Fruit fly (Drosophila melanogaster) whole organism, embryonic: ENCODE measurements around the gene alphaTub84B.
A peak's percentile ranks its signal among the peaks of the same experiment; 100 is the strongest.

ENCODE experiments used
- Bgb ChIP-seq: fragments of 200-800 bp; sonication (Bioruptor generic); IDR thresholded peaks from 2 replicates; pipeline ENCODE4 v1.3.6; 2022; ENCODE audit warnings: missing biosample characterization, missing genetic modification characterization; ENCODE audit not compliant: partially characterized antibody
- CG10366 ChIP-seq: fragments of 200-800 bp; sonication (Bioruptor generic); IDR thresholded peaks from 2 replicates; pipeline ENCODE4 v1.3.6; 2022; ENCODE audit warnings: missing biosample characterization, missing genetic modification characterization
- CG10654 ChIP-seq: fragments of 200-800 bp; sonication (Bioruptor generic); optimal IDR thresholded peaks from 2 replicates; lab custom pipeline; 2016; ENCODE audit warnings: missing biosample characterization, missing genetic modification characterization
- CG11723 ChIP-seq: fragments of 200-800 bp; sonication (Bioruptor generic); optimal IDR thresholded peaks from 2 replicates; lab custom pipeline; 2017; ENCODE audit warnings: missing biosample characterization, mild to moderate bottlenecking, missing genetic modification characterization
- CG12219 ChIP-seq: fragments of 200-800 bp; sonication (Bioruptor generic); optimal IDR thresholded peaks from 3 replicates; lab custom pipeline; 2018; ENCODE audit warnings: missing biosample characterization, mild to moderate bottlenecking, missing genetic modification characterization
- CG12236 ChIP-seq: fragments of 200-800 bp; sonication (Bioruptor generic); optimal IDR thresholded peaks from 2 replicates; lab custom pipeline; 2016; ENCODE audit warnings: missing biosample characterization, missing genetic modification characterization
- CG1792 ChIP-seq: fragments of 200-800 bp; sonication (Bioruptor generic); optimal IDR thresholded peaks from 2 replicates; lab custom pipeline; 2016; ENCODE audit warnings: missing biosample characterization, missing genetic modification characterization
- CG31224 ChIP-seq: fragments of 200-800 bp; sonication (Bioruptor generic); IDR thresholded peaks from 2 replicates; pipeline ENCODE4 v1.3.6; 2022; ENCODE audit warnings: missing biosample characterization, missing genetic modification characterization
- CG31441 ChIP-seq: fragments of 200-800 bp; sonication (Bioruptor generic); IDR thresholded peaks from 2 replicates; pipeline ENCODE4 v1.3.6; 2022; ENCODE audit warnings: missing biosample characterization, missing genetic modification characterization
- CG32772 ChIP-seq: fragments of 200-800 bp; sonication (Bioruptor generic); IDR thresholded peaks from 2 replicates; pipeline ENCODE4 v1.3.6; 2022; ENCODE audit warnings: missing biosample characterization, missing genetic modification characterization
- CG33213 ChIP-seq: fragments of 200-800 bp; sonication (Bioruptor generic); optimal IDR thresholded peaks from 3 replicates; lab custom pipeline; 2016; ENCODE audit warnings: missing biosample characterization, missing genetic modification characterization
- CG34376 ChIP-seq: fragments of 200-800 bp; sonication (Bioruptor generic); optimal IDR thresholded peaks from 2 replicates; lab custom pipeline; 2018; ENCODE audit warnings: missing biosample characterization, mild to moderate bottlenecking, missing genetic modification characterization
- CG42726 ChIP-seq: fragments of 200-800 bp; sonication (Bioruptor generic); IDR thresholded peaks from 2 replicates; pipeline ENCODE4 v1.3.6; 2022; ENCODE audit warnings: missing biosample characterization, missing genetic modification characterization; ENCODE audit not compliant: partially characterized antibody
- CG4424 ChIP-seq: fragments of 200-800 bp; sonication (Bioruptor generic); optimal IDR thresholded peaks from 3 replicates; lab custom pipeline; 2016; ENCODE audit warnings: missing biosample characterization, missing genetic modification characterization
- CG5180 ChIP-seq: fragments of 200-800 bp; sonication (Bioruptor generic); optimal IDR thresholded peaks from 3 replicates; lab custom pipeline; 2017; ENCODE audit warnings: missing biosample characterization, missing genetic modification characterization, mild to moderate bottlenecking, moderate library complexity, missing genetic modification reagents
- CG6272 ChIP-seq: fragments of 200-800 bp; sonication (Bioruptor generic); IDR thresholded peaks from 2 replicates; pipeline ENCODE4 v1.3.6; 2022; ENCODE audit warnings: missing biosample characterization, missing genetic modification characterization
- CG6683 ChIP-seq: fragments of 200-800 bp; sonication (Bioruptor generic); optimal IDR thresholded peaks from 2 replicates; lab custom pipeline; 2017; ENCODE audit warnings: missing biosample characterization, mild to moderate bottlenecking, missing genetic modification characterization, missing genetic modification reagents
- CG6689 ChIP-seq: fragments of 200-800 bp; sonication (Bioruptor generic); IDR thresholded peaks from 2 replicates; pipeline ENCODE4 v1.3.6; 2022; ENCODE audit warnings: missing biosample characterization, missing genetic modification characterization
- CG7357 ChIP-seq: fragments of 200-800 bp; sonication (Bioruptor generic); IDR thresholded peaks from 3 replicates; pipeline ENCODE4 v1.3.6; 2022; ENCODE audit warnings: missing biosample characterization, missing genetic modification characterization
- CG9797 ChIP-seq: fragments of 200-800 bp; sonication (Bioruptor generic); optimal IDR thresholded peaks from 3 replicates; lab custom pipeline; 2018; ENCODE audit warnings: missing biosample characterization, mild to moderate bottlenecking, missing genetic modification characterization
- CG9876 ChIP-seq: fragments of 200-800 bp; sonication (Bioruptor generic); optimal IDR thresholded peaks from 2 replicates; lab custom pipeline; 2016; ENCODE audit warnings: missing biosample characterization, missing genetic modification characterization
- CG9932 ChIP-seq: fragments of 200-800 bp; sonication (Bioruptor generic); IDR thresholded peaks from 2 replicates; pipeline ENCODE4 v1.3.6; 2022; ENCODE audit warnings: missing biosample characterization, missing genetic modification characterization
- Chrac-16 ChIP-seq: fragments of 200-800 bp; sonication (Bioruptor generic); optimal IDR thresholded peaks from 3 replicates; lab custom pipeline; 2016; ENCODE audit warnings: missing biosample characterization, missing genetic modification characterization
- Doc3 ChIP-seq: fragments of 200-800 bp; sonication (Bioruptor generic); IDR thresholded peaks from 3 replicates; pipeline ENCODE4 v1.3.6; 2022; ENCODE audit warnings: missing biosample characterization, missing genetic modification characterization; ENCODE audit not compliant: partially characterized antibody
- H2.0 ChIP-seq: fragments of 200-800 bp; sonication (Bioruptor generic); IDR thresholded peaks from 2 replicates; pipeline ENCODE4 v1.3.6; 2022; ENCODE audit warnings: missing biosample characterization, missing genetic modification characterization
- HLH54F ChIP-seq: fragments of 200-800 bp; sonication (Bioruptor generic); optimal IDR thresholded peaks from 3 replicates; lab custom pipeline; 2016; ENCODE audit warnings: missing biosample characterization, missing genetic modification characterization
- Mrtf ChIP-seq: fragments of 200-800 bp; sonication (Bioruptor generic); IDR thresholded peaks from 3 replicates; pipeline ENCODE4 v1.3.6; 2022; ENCODE audit warnings: missing biosample characterization, missing genetic modification characterization
- NK7.1 ChIP-seq: fragments of 200-800 bp; sonication (Bioruptor generic); optimal IDR thresholded peaks from 3 replicates; lab custom pipeline; 2016; ENCODE audit warnings: missing biosample characterization, missing genetic modification characterization
- NfI ChIP-seq: fragments of 200-800 bp; sonication (Bioruptor generic); optimal IDR thresholded peaks from 3 replicates; lab custom pipeline; 2018; ENCODE audit warnings: missing biosample characterization, mild to moderate bottlenecking, missing genetic modification characterization, moderate library complexity
- Oaz ChIP-seq: fragments of 200-800 bp; sonication (Bioruptor generic); IDR thresholded peaks from 2 replicates; pipeline ENCODE4 v1.3.6; 2022; ENCODE audit warnings: missing biosample characterization, missing genetic modification characterization
- Oli ChIP-seq: fragments of 200-800 bp; sonication (Bioruptor generic); optimal IDR thresholded peaks from 2 replicates; lab custom pipeline; 2018; ENCODE audit warnings: missing biosample characterization, mild to moderate bottlenecking, missing genetic modification characterization, moderate library complexity
- Spps ChIP-seq: fragments of 200-800 bp; sonication (Bioruptor generic); optimal IDR thresholded peaks from 2 replicates; lab custom pipeline; 2018; ENCODE audit warnings: missing biosample characterization, mild to moderate bottlenecking, missing genetic modification characterization
- ap ChIP-seq: fragments of 200-800 bp; sonication (Bioruptor generic); IDR thresholded peaks from 2 replicates; pipeline ENCODE4 v1.3.6; 2022; ENCODE audit warnings: missing biosample characterization, missing genetic modification characterization
- btn ChIP-seq: fragments of 200-800 bp; sonication (Bioruptor generic); optimal IDR thresholded peaks from 2 replicates; lab custom pipeline; 2016; ENCODE audit warnings: missing biosample characterization, missing genetic modification characterization
- dan ChIP-seq: fragments of 200-800 bp; sonication (Bioruptor generic); IDR thresholded peaks from 2 replicates; pipeline ENCODE4 v1.3.6; 2022; ENCODE audit warnings: missing biosample characterization, missing genetic modification characterization
- danr ChIP-seq: fragments of 200-800 bp; sonication (Bioruptor generic); IDR thresholded peaks from 2 replicates; pipeline ENCODE4 v1.3.6; 2022; ENCODE audit warnings: missing biosample characterization, missing genetic modification characterization
- exex ChIP-seq: fragments of 200-800 bp; sonication (Bioruptor generic); optimal IDR thresholded peaks from 4 replicates; lab custom pipeline; 2018; ENCODE audit warnings: missing biosample characterization, mild to moderate bottlenecking, missing genetic modification characterization, moderate library complexity
- hkb ChIP-seq, 2 experiments: fragments of 200-800 bp in 1 of 2; fragments of >200 bp in 1 of 2; sonication (Bioruptor generic) in 1 of 2; IDR thresholded peaks in 1 of 2; optimal IDR thresholded peaks in 1 of 2; 2 replicates each; pipeline versions ENCODE4 v1.3.6 to Lab custom; 2017 to 2022; ENCODE audit warnings: missing biosample characterization in 1 of 2, missing genetic modification characterization in 1 of 2
- jigr1 ChIP-seq: fragments of 200-800 bp; sonication (Bioruptor generic); IDR thresholded peaks from 3 replicates; pipeline ENCODE4 v1.3.6; 2022; ENCODE audit warnings: missing biosample characterization, missing genetic modification characterization
- knrl ChIP-seq: fragments of 200-800 bp; sonication (Bioruptor generic); IDR thresholded peaks from 3 replicates; pipeline ENCODE4 v1.3.6; 2022; ENCODE audit warnings: missing biosample characterization, missing genetic modification characterization; ENCODE audit not compliant: partially characterized antibody
- lov ChIP-seq, 2 experiments: fragments of 200-800 bp in 1 of 2; fragments of >200 bp in 1 of 2; sonication (Bioruptor generic) in 1 of 2; IDR thresholded peaks in 1 of 2; optimal IDR thresholded peaks in 1 of 2; 2 replicates in 1 of 2; 3 replicates in 1 of 2; pipeline versions ENCODE4 v1.3.6 to Lab custom; 2017 to 2022; ENCODE audit warnings: missing biosample characterization in 1 of 2, missing genetic modification characterization in 1 of 2
- maf-S ChIP-seq: fragments of 200-800 bp; sonication (Bioruptor generic); optimal IDR thresholded peaks from 2 replicates; lab custom pipeline; 2016; ENCODE audit warnings: missing biosample characterization, missing genetic modification characterization
- pan ChIP-seq, 4 experiments: fragments of >200 bp in 3 of 4; fragments of 200-800 bp in 1 of 4; sonication (Bioruptor generic) in 1 of 4; optimal IDR thresholded peaks in 3 of 4; IDR thresholded peaks in 1 of 4; 2 replicates each; pipeline versions ENCODE4 v1.3.6 to Lab custom; 2017 to 2022; ENCODE audit warnings: missing biosample characterization in 2 of 4, missing genetic modification characterization in 2 of 4, mixed read lengths in 1 of 4
- pzg ChIP-seq: fragments of 200-800 bp; sonication (Bioruptor generic); optimal IDR thresholded peaks from 3 replicates; lab custom pipeline; 2018; ENCODE audit warnings: missing biosample characterization, mild to moderate bottlenecking, missing genetic modification characterization, moderate library complexity
- seq ChIP-seq: fragments of 200-800 bp; sonication (Bioruptor generic); IDR thresholded peaks from 2 replicates; pipeline ENCODE4 v1.3.6; 2022; ENCODE audit warnings: missing biosample characterization, missing genetic modification characterization
- sima ChIP-seq: fragments of 200-800 bp; sonication (Bioruptor generic); optimal IDR thresholded peaks from 2 replicates; lab custom pipeline; 2016; ENCODE audit warnings: missing biosample characterization, missing genetic modification characterization
- sqz ChIP-seq: fragments of 200-800 bp; sonication (Bioruptor generic); optimal IDR thresholded peaks from 3 replicates; lab custom pipeline; 2018; ENCODE audit warnings: missing biosample characterization, mild to moderate bottlenecking, missing genetic modification characterization
- tio ChIP-seq: fragments of 200-800 bp; sonication (Bioruptor generic); optimal IDR thresholded peaks from 2 replicates; lab custom pipeline; 2017; ENCODE audit warnings: missing biosample characterization, missing genetic modification characterization, inconsistent platforms
- usp ChIP-seq: fragments of >200 bp; optimal IDR thresholded peaks from 2 replicates; lab custom pipeline; 2017; ENCODE audit warnings: missing biosample characterization, missing genetic modification characterization
- zfh2 ChIP-seq: fragments of 200-800 bp; sonication (Bioruptor generic); optimal IDR thresholded peaks from 2 replicates; lab custom pipeline; 2016; ENCODE audit warnings: missing biosample characterization, missing genetic modification characterization

Gene alphaTub84B

dm6 chr3R:7037250-7037802, 49.1 kb upstream of the alphaTub84B start (continued):
- TF ChIP-seq maf-S (GFP tag; lab: Kevin White, UChicago): no peak
- no peak for TF ChIP-seq CG32772 (GFP tag; lab: Robert Waterston, UW)
- TF ChIP-seq CG9932: 0 out of 2 replicates have a peak, but pooled peaks have one; percentile 16
- no peak for TF ChIP-seq usp (GFP tag; lab: Kevin White, UChicago)
- no peak for TF ChIP-seq Mrtf
- no peak for TF ChIP-seq btn
- no peak for TF ChIP-seq CG11723 (GFP tag; lab: Kevin White, UChicago)
- no peak for TF ChIP-seq jigr1
- no peak for TF ChIP-seq danr (GFP tag; lab: Robert Waterston, UW)
- no peak for TF ChIP-seq tio
- TF ChIP-seq NfI (GFP tag; lab: Kevin White, UChicago): no peak
- no peak for TF ChIP-seq zfh2 (GFP tag; lab: Kevin White, UChicago)
- no peak for TF ChIP-seq hkb (optimal IDR thresholded peaks at IDR 0.05; lab: Kevin White, UChicago)
- TF ChIP-seq hkb (GFP tag; IDR thresholded peaks at IDR 0.05; lab: Robert Waterston, UW): 0 out of 2 replicates have a peak, but pooled peaks have one; percentile 26
- TF ChIP-seq CG4424: no peak
- no peak for TF ChIP-seq CG42726 (GFP tag; lab: Robert Waterston, UW)
- no peak for TF ChIP-seq ap (GFP tag; lab: Robert Waterston, UW)
- TF ChIP-seq CG12219 (GFP tag; lab: Kevin White, UChicago): no peak
- no peak for TF ChIP-seq HLH54F (GFP tag; lab: Kevin White, UChicago)
- TF ChIP-seq Bgb (GFP tag; lab: Robert Waterston, UW): 0 out of 2 replicates have a peak, but pooled peaks have one; percentile 22
- no peak for TF ChIP-seq CG10366 (GFP tag; lab: Robert Waterston, UW)
- no peak for TF ChIP-seq CG34376 (GFP tag; lab: Kevin White, UChicago)
- no peak for TF ChIP-seq Oli (tag; lab: Kevin White, UChicago)
- no peak for TF ChIP-seq NK7.1 (GFP tag; lab: Kevin White, UChicago)
- no peak for TF ChIP-seq CG6272 (GFP tag; lab: Robert Waterston, UW)
- TF ChIP-seq CG31441 (GFP tag; lab: Robert Waterston, UW): no peak
- TF ChIP-seq dan (GFP tag; lab: Robert Waterston, UW): no peak
- TF ChIP-seq lov (optimal IDR thresholded peaks at IDR 0.05; lab: Kevin White, UChicago): no peak
- TF ChIP-seq lov (GFP tag; IDR thresholded peaks at IDR 0.05; lab: Robert Waterston, UW): no peak; the same call in 2 of the 3 replicates
- no peak for TF ChIP-seq sima (GFP tag; lab: Kevin White, UChicago)
- TF ChIP-seq CG5180: no peak
- no peak for TF ChIP-seq CG9876 (GFP tag; lab: Kevin White, UChicago)
- TF ChIP-seq CG10654 (GFP tag; lab: Kevin White, UChicago): no peak
- no peak for TF ChIP-seq pan (optimal IDR thresholded peaks at IDR 0.05; lab: Kevin White, UChicago)
- TF ChIP-seq pan (GFP tag; optimal IDR thresholded peaks at IDR 0.05 in 1 of 2, IDR thresholded peaks at IDR 0.05 in 1 of 2): no peak
- TF ChIP-seq CG12236 (GFP tag; lab: Kevin White, UChicago): no peak
- no peak for TF ChIP-seq Doc3
- no peak for TF ChIP-seq knrl (GFP tag; lab: Robert Waterston, UW)
- peak; percentile 3 for TF ChIP-seq pzg
- no peak for TF ChIP-seq CG9797 (GFP tag; lab: Kevin White, UChicago)
- TF ChIP-seq CG6683 (GFP tag; lab: Kevin White, UChicago): no peak
- TF ChIP-seq CG6689: no peak
- no peak for TF ChIP-seq Spps (tag; lab: Kevin White, UChicago)
- TF ChIP-seq CG1792: no peak
- no peak for TF ChIP-seq CG7357 (GFP tag; lab: Robert Waterston, UW)
- TF ChIP-seq CG31224 (GFP tag; lab: Robert Waterston, UW): no peak
- no peak for TF ChIP-seq H2.0
- TF ChIP-seq exex (tag; lab: Kevin White, UChicago): no peak
- no peak for TF ChIP-seq Chrac-16 (GFP tag; lab: Kevin White, UChicago)
- no peak for TF ChIP-seq CG33213 (GFP tag; lab: Kevin White, UChicago)
- no peak for TF ChIP-seq sqz
- TF ChIP-seq Oaz (GFP tag; lab: Robert Waterston, UW): no peak
- peak; percentile 74 for TF ChIP-seq seq
